Fruit fly (Drosophila melanogaster) whole organism, pupa: ENCODE data around the gene CG9784.
A peak's percentile ranks its signal among the peaks of the same experiment; 100 is the strongest.

Experiments
- CG10348 ChIP-seq: fragments of 200-800 bp; sonication (Bioruptor generic); IDR thresholded peaks from 2 replicates; pipeline ENCODE4 v1.3.6; 2022; ENCODE audit warnings: missing biosample characterization, missing genetic modification characterization
- CG12605 ChIP-seq: fragments of 200-800 bp; sonication (Bioruptor generic); IDR thresholded peaks from 2 replicates; pipeline ENCODE4 v1.3.6; 2022; ENCODE audit warnings: missing biosample characterization, missing genetic modification characterization
- CG13204 ChIP-seq: fragments of 200-800 bp; sonication (Bioruptor generic); optimal IDR thresholded peaks from 2 replicates; lab custom pipeline; 2018; ENCODE audit warnings: missing biosample characterization, mild to moderate bottlenecking, missing genetic modification characterization, moderate library complexity
- CG14655 ChIP-seq: fragments of 200-800 bp; sonication (Bioruptor generic); optimal IDR thresholded peaks from 3 replicates; lab custom pipeline; 2017; ENCODE audit warnings: mild to moderate bottlenecking, missing biosample characterization, missing genetic modification reagents, missing genetic modification characterization
- CG15710 ChIP-seq: fragments of 200-800 bp; sonication (Bioruptor generic); optimal IDR thresholded peaks from 2 replicates; lab custom pipeline; 2018; ENCODE audit warnings: missing biosample characterization, mild to moderate bottlenecking, missing genetic modification characterization, moderate library complexity
- CG17806 ChIP-seq: fragments of 200-800 bp; sonication (Bioruptor generic); optimal IDR thresholded peaks from 2 replicates; lab custom pipeline; 2018; ENCODE audit warnings: missing biosample characterization, mild to moderate bottlenecking, missing genetic modification characterization, moderate library complexity
- CG32121 ChIP-seq: fragments of 200-800 bp; sonication (Bioruptor generic); IDR thresholded peaks from 2 replicates; pipeline ENCODE4 v1.3.6; 2022; ENCODE audit warnings: missing biosample characterization, missing genetic modification characterization
- CG34367 ChIP-seq: fragments of 200-800 bp; sonication (Bioruptor generic); optimal IDR thresholded peaks from 2 replicates; lab custom pipeline; 2018; ENCODE audit warnings: missing biosample characterization, mild to moderate bottlenecking, missing genetic modification characterization
- CG4496 ChIP-seq: fragments of 200-800 bp; sonication (Bioruptor generic); IDR thresholded peaks from 3 replicates; pipeline ENCODE4 v1.3.6; 2022; ENCODE audit warnings: missing biosample characterization, missing genetic modification characterization
- CG8159 ChIP-seq: fragments of 200-800 bp; sonication (Bioruptor generic); optimal IDR thresholded peaks from 3 replicates; lab custom pipeline; 2018; ENCODE audit warnings: missing biosample characterization, mild to moderate bottlenecking, missing genetic modification characterization, moderate library complexity
- CG8301 ChIP-seq: fragments of 200-800 bp; sonication (Bioruptor generic); optimal IDR thresholded peaks from 2 replicates; lab custom pipeline; 2018; ENCODE audit warnings: missing biosample characterization, mild to moderate bottlenecking, missing genetic modification characterization
- CG9948 ChIP-seq: fragments of 200-800 bp; sonication (Bioruptor generic); optimal IDR thresholded peaks from 2 replicates; lab custom pipeline; 2018; ENCODE audit warnings: missing biosample characterization, mild to moderate bottlenecking, missing genetic modification characterization, moderate library complexity
- D1 ChIP-seq: fragments of 200-800 bp; sonication (Bioruptor generic); optimal IDR thresholded peaks from 2 replicates; lab custom pipeline; 2018; ENCODE audit warnings: missing biosample characterization, mild to moderate bottlenecking, missing genetic modification characterization, moderate library complexity
- EcR ChIP-seq: fragments of 200-800 bp; sonication (Bioruptor generic); optimal IDR thresholded peaks from 3 replicates; lab custom pipeline; 2019; ENCODE audit warnings: missing biosample characterization, missing genetic modification characterization, mild to moderate bottlenecking, moderate library complexity, missing genetic modification reagents
- Ets98B ChIP-seq: fragments of 200-800 bp; sonication (Bioruptor generic); IDR thresholded peaks from 2 replicates; pipeline ENCODE4 v1.3.6; 2022; ENCODE audit warnings: missing biosample characterization, missing genetic modification characterization
- Pif1A ChIP-seq: fragments of 200-800 bp; sonication (Bioruptor generic); optimal IDR thresholded peaks from 3 replicates; lab custom pipeline; 2016; ENCODE audit warnings: missing biosample characterization, missing genetic modification characterization
- Pif1B ChIP-seq: fragments of 200-800 bp; sonication (Bioruptor generic); optimal IDR thresholded peaks from 3 replicates; lab custom pipeline; 2016; ENCODE audit warnings: missing biosample characterization, missing genetic modification characterization
- Snoo ChIP-seq: fragments of 200-800 bp; sonication (Bioruptor generic); optimal IDR thresholded peaks from 3 replicates; lab custom pipeline; 2017; ENCODE audit warnings: missing biosample characterization, mild to moderate bottlenecking, missing genetic modification characterization, inconsistent platforms
- fd96Ca ChIP-seq: fragments of 200-800 bp; sonication (Bioruptor generic); IDR thresholded peaks from 3 replicates; pipeline ENCODE4 v1.3.6; 2022; ENCODE audit warnings: missing biosample characterization, missing genetic modification characterization
- gl ChIP-seq: fragments of 200-800 bp; sonication (Bioruptor generic); optimal IDR thresholded peaks from 2 replicates; lab custom pipeline; 2018; ENCODE audit warnings: missing biosample characterization, mild to moderate bottlenecking, missing genetic modification characterization
- rn ChIP-seq: fragments of 200-800 bp; sonication (Bioruptor generic); IDR thresholded peaks from 2 replicates; pipeline ENCODE4 v1.3.6; 2022; ENCODE audit warnings: missing biosample characterization, missing genetic modification characterization

The CG9784 gene

DNA sequence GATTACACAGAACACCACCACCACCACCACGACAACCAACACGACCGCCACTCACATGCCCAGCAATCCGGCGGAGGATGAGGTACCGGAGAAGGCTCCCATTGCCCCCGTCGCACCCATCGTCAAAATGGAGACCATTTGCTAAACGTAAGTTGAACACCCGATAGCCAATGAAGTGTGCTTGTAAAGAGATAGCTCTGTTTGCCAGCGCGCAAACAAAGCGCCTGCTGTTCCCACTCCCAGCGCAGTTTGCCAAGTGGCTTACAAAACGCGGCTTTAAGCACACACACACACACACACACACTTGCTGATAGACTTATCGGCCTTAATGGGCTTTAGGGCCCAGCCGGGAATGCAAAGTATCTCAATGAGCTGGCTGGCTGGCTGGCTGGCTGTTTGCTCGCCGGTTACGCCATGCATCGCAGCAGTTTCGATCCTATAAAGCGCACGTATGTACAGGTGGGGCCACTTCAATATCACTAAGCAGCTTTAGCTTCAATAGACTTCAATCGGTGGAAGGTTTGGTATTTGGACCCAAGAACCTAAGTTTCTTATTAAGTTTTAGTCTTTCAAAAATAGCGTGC lies 44.4 kb upstream of the CG9784 start:
- TF ChIP-seq CG13204 (GFP tag; lab: Kevin White, UChicago) (peak; percentile 22), CG34367 (no peak), EcR (peak; percentile 80)

DNA sequence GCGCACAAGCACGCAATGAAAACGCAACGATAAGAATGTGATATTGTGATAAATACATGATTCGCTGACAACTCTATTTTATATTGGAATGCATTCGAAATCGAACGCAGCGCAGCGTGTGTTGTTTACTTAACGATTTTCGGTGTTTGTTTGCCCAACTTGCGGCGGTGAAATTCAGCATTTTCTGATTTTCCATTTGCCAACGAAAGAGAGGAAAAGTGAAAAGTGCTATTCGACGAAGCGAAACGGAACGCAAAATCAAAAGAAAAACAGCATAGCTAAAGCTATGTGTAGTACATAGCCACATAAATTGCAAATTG lies 42.0 kb upstream of the CG9784 start:
- no peak for TF ChIP-seq gl (tag; lab: Kevin White, UChicago)
- no peak for TF ChIP-seq CG15710 (tag; lab: Kevin White, UChicago)
- TF ChIP-seq CG4496 (GFP tag; lab: Robert Waterston, UW): no peak
- TF ChIP-seq Pif1B (GFP tag; lab: Kevin White, UChicago): no peak
- TF ChIP-seq fd96Ca (GFP tag; lab: Robert Waterston, UW): no peak
- TF ChIP-seq CG8301 (tag; lab: Kevin White, UChicago): no peak
- TF ChIP-seq rn: no peak
- TF ChIP-seq Ets98B (GFP tag; lab: Robert Waterston, UW): no peak
- TF ChIP-seq CG8159: no peak
- TF ChIP-seq CG34367: no peak
- no peak for TF ChIP-seq CG14655
- no peak for TF ChIP-seq CG9948
- TF ChIP-seq CG32121 (GFP tag; lab: Robert Waterston, UW): no peak
- no peak for TF ChIP-seq Pif1A (GFP tag; lab: Kevin White, UChicago)
- no peak for TF ChIP-seq D1 (tag; lab: Kevin White, UChicago)
- no peak for TF ChIP-seq CG13204 (GFP tag; lab: Kevin White, UChicago)
- no peak for TF ChIP-seq Snoo (tag; lab: Kevin White, UChicago)
- TF ChIP-seq CG12605: no peak
- TF ChIP-seq EcR: no peak

- TF ChIP-seq CG13204 (GFP tag; lab: Kevin White, UChicago) (no peak), CG10348 (GFP tag; lab: Robert Waterston, UW) (peak; percentile 74), EcR (peak; percentile 18), CG8159 (peak; percentile 71), Pif1A (GFP tag; lab: Kevin White, UChicago) (peak; percentile 72), CG12605 (peak; percentile 83), CG15710 (tag; lab: Kevin White, UChicago) (peak; percentile 79), CG8301 (tag; lab: Kevin White, UChicago) (peak; percentile 72), CG32121 (GFP tag; lab: Robert Waterston, UW) (peak; percentile 90), CG17806 (tag; lab: Kevin White, UChicago) (peak; percentile 79), CG9948 (peak; percentile 71), Ets98B (GFP tag; lab: Robert Waterston, UW) (peak; percentile 92), Snoo (tag; lab: Kevin White, UChicago) (no peak), gl (tag; lab: Kevin White, UChicago) (no peak), CG34367 (peak; percentile 71), D1 (tag; lab: Kevin White, UChicago) (no peak), fd96Ca (GFP tag; lab: Robert Waterston, UW) (peak; percentile 91), Pif1B (GFP tag; lab: Kevin White, UChicago) (peak; percentile 38), CG4496 (GFP tag; lab: Robert Waterston, UW) (peak; percentile 98), CG14655 (peak; percentile 83), rn (peak; percentile 88)
Measured at dm6 chrX:16640260-16641100, 41.5 kb upstream of the CG9784 start, which contains the start of the genes SNRPG and mthl1. Gene SNRPG, minus strand, starts transcription at chrX:16640419. Gene mthl1, plus strand, starts transcription at chrX:16640968.

dm6 chrX:16637594-16638485 lies 38.8 kb upstream of the CG9784 start, which contains the start of gene RpS19a:
Gene RpS19a, plus strand, starts transcription at chrX:16637894.
- TF ChIP-seq CG12605 (0 out of 2 replicates have a peak, but pooled peaks have one; percentile 35), CG9948 (peak; percentile 14), gl (tag; lab: Kevin White, UChicago) (peak; percentile 41), Ets98B (GFP tag; lab: Robert Waterston, UW) (peak; percentile 24), Snoo (tag; lab: Kevin White, UChicago) (peak; percentile 83), CG14655 (peak; percentile 54), CG10348 (GFP tag; lab: Robert Waterston, UW) (no peak), CG15710 (tag; lab: Kevin White, UChicago) (peak; percentile 38), Pif1B (GFP tag; lab: Kevin White, UChicago) (peak; percentile 65), EcR (no peak), CG8301 (tag; lab: Kevin White, UChicago) (peak; percentile 15), CG4496 (GFP tag; lab: Robert Waterston, UW) (peak; percentile 85), rn (peak; percentile 57), CG13204 (GFP tag; lab: Kevin White, UChicago) (peak; percentile 59), Pif1A (GFP tag; lab: Kevin White, UChicago) (peak; percentile 64), CG8159 (peak; percentile 46), CG17806 (tag; lab: Kevin White, UChicago) (no peak), CG34367 (peak; percentile 70), D1 (tag; lab: Kevin White, UChicago) (no peak), fd96Ca (GFP tag; lab: Robert Waterston, UW) (no peak; the same call in 2 of the 3 replicates), CG32121 (GFP tag; lab: Robert Waterston, UW) (no peak)
- TF ChIP-seq, all 21 proteins: peak for 15
